Worm (Caenorhabditis elegans) whole organism, L2 larva: Measurements from ENCODE around the gene F47G9.4.

Experiments
- C34F6.9 ChIP-seq: fragments of 150-350 bp; optimal IDR thresholded peaks from 2 replicates; lab custom pipeline; 2014; ENCODE audit warnings: missing biosample characterization, missing genetic modification characterization
- F13H6.1 ChIP-seq: sonication (generic microtip); optimal IDR thresholded peaks from 2 replicates; lab custom pipeline; 2016; ENCODE audit warnings: missing genetic modification characterization, missing compliant biosample characterization
- R02D3.7 ChIP-seq: fragments of 150-350 bp; optimal IDR thresholded peaks from 2 replicates; lab custom pipeline; 2014; ENCODE audit warnings: missing biosample characterization, missing genetic modification characterization
- alr-1 ChIP-seq: fragments of 150-350 bp; optimal IDR thresholded peaks from 2 replicates; lab custom pipeline; 2014; ENCODE audit warnings: missing biosample characterization, missing genetic modification characterization
- aly-2 ChIP-seq: fragments of 150-350 bp; optimal IDR thresholded peaks from 2 replicates; lab custom pipeline; 2014; ENCODE audit warnings: missing biosample characterization, missing genetic modification characterization
- ama-1 ChIP-seq: fragments of 150-350 bp; optimal IDR thresholded peaks from 2 replicates; lab custom pipeline; 2018; ENCODE audit warnings: inconsistent platforms
- blmp-1 ChIP-seq: sonication (generic microtip); optimal IDR thresholded peaks from 2 replicates; lab custom pipeline; 2017; ENCODE audit warnings: missing genetic modification characterization, mild to moderate bottlenecking, missing compliant biosample characterization, antibody characterized with exemption, moderate library complexity; ENCODE audit not compliant: insufficient read depth
- ceh-16 ChIP-seq: fragments of 150-350 bp; optimal IDR thresholded peaks from 2 replicates; lab custom pipeline; 2014; ENCODE audit warnings: missing biosample characterization, missing genetic modification characterization
- ceh-82 ChIP-seq: fragments of 150-350 bp; optimal IDR thresholded peaks from 2 replicates; lab custom pipeline; 2014; ENCODE audit warnings: missing biosample characterization, missing genetic modification characterization
- crh-2 ChIP-seq: sonication (generic microtip); optimal IDR thresholded peaks from 2 replicates; lab custom pipeline; 2017; ENCODE audit warnings: missing biosample characterization, missing genetic modification characterization
- elt-3 ChIP-seq: sonication (generic microtip); optimal IDR thresholded peaks from 2 replicates; lab custom pipeline; 2017; ENCODE audit warnings: missing biosample characterization, missing genetic modification characterization
- fos-1 ChIP-seq: fragments of 150-350 bp; optimal IDR thresholded peaks from 2 replicates; lab custom pipeline; 2014; ENCODE audit warnings: missing biosample characterization, missing genetic modification characterization
- gmeb-1 ChIP-seq: fragments of 150-350 bp; optimal IDR thresholded peaks from 2 replicates; lab custom pipeline; 2014; ENCODE audit warnings: missing biosample characterization, missing genetic modification characterization
- lin-11 ChIP-seq: fragments of 150-350 bp; sonication (generic microtip); optimal IDR thresholded peaks from 2 replicates; lab custom pipeline; 2014; ENCODE audit warnings: missing biosample characterization, missing genetic modification characterization, inconsistent platforms, mixed read lengths
- lin-39 ChIP-seq: fragments of 150-350 bp; optimal IDR thresholded peaks from 2 replicates; lab custom pipeline; 2014; ENCODE audit warnings: missing biosample characterization, missing genetic modification reagents, missing genetic modification characterization
- lsy-2 ChIP-seq, 2 experiments: fragments of 150-350 bp in 1 of 2; sonication (generic microtip) in 1 of 2; optimal IDR thresholded peaks; 2 replicates each; lab custom pipeline; 2014 to 2017; ENCODE audit warnings: missing biosample characterization in 2 of 2, missing genetic modification characterization in 2 of 2
- mab-5 ChIP-seq: fragments of 150-350 bp; optimal IDR thresholded peaks from 2 replicates; lab custom pipeline; 2014; ENCODE audit warnings: missing biosample characterization, missing genetic modification characterization
- mbf-1 ChIP-seq: sonication (generic microtip); optimal IDR thresholded peaks from 2 replicates; lab custom pipeline; 2017; ENCODE audit warnings: missing biosample characterization, missing genetic modification characterization
- nhr-10 ChIP-seq: sonication (generic microtip); optimal IDR thresholded peaks from 2 replicates; lab custom pipeline; 2017; ENCODE audit warnings: missing biosample characterization, missing genetic modification characterization
- nhr-11 ChIP-seq: fragments of 150-350 bp; optimal IDR thresholded peaks from 2 replicates; lab custom pipeline; 2014; ENCODE audit warnings: missing biosample characterization, missing genetic modification characterization
- nhr-12 ChIP-seq: fragments of 150-350 bp; optimal IDR thresholded peaks from 2 replicates; lab custom pipeline; 2014; ENCODE audit warnings: missing biosample characterization, missing genetic modification characterization
- nhr-129 ChIP-seq: fragments of 150-350 bp; optimal IDR thresholded peaks from 2 replicates; lab custom pipeline; 2014; ENCODE audit warnings: missing biosample characterization, missing genetic modification characterization
- nhr-21 ChIP-seq: fragments of 150-350 bp; optimal IDR thresholded peaks from 2 replicates; lab custom pipeline; 2014; ENCODE audit warnings: missing biosample characterization, missing genetic modification characterization
- nhr-237 ChIP-seq: fragments of 150-350 bp; optimal IDR thresholded peaks from 2 replicates; lab custom pipeline; 2014; ENCODE audit warnings: missing biosample characterization, missing genetic modification characterization
- nhr-25 ChIP-seq: fragments of 150-350 bp; sonication (generic microtip); optimal IDR thresholded peaks from 3 replicates; lab custom pipeline; 2014; ENCODE audit warnings: missing biosample characterization, missing genetic modification characterization
- peb-1 ChIP-seq: fragments of 150-350 bp; optimal IDR thresholded peaks from 2 replicates; lab custom pipeline; 2014; ENCODE audit warnings: missing biosample characterization, missing genetic modification characterization
- skn-1 ChIP-seq: sonication (generic microtip); optimal IDR thresholded peaks from 2 replicates; lab custom pipeline; 2017; ENCODE audit warnings: missing biosample characterization, missing genetic modification characterization
- sma-3 ChIP-seq: sonication (generic microtip); optimal IDR thresholded peaks from 2 replicates; lab custom pipeline; 2016; ENCODE audit warnings: missing genetic modification reagents, missing genetic modification characterization, missing compliant biosample characterization
- sma-9 ChIP-seq, 2 experiments: fragments of 150-350 bp in 1 of 2; sonication (generic microtip) in 1 of 2; optimal IDR thresholded peaks; 2 replicates each; lab custom pipeline; 2014 to 2016; ENCODE audit warnings: missing genetic modification characterization in 2 of 2, mild to moderate bottlenecking in 1 of 2, missing biosample characterization in 1 of 2, missing compliant biosample characterization in 1 of 2, missing genetic modification reagents in 1 of 2, moderate library complexity in 1 of 2
- unc-39 ChIP-seq: fragments of 150-350 bp; optimal IDR thresholded peaks from 2 replicates; lab custom pipeline; 2014; ENCODE audit warnings: missing biosample characterization, missing genetic modification characterization
- unc-55 ChIP-seq: fragments of 150-350 bp; sonication (generic microtip); optimal IDR thresholded peaks from 3 replicates; lab custom pipeline; 2014; ENCODE audit warnings: missing biosample characterization, missing genetic modification reagents, missing genetic modification characterization
- unc-62 ChIP-seq: fragments of 150-350 bp; optimal IDR thresholded peaks from 2 replicates; lab custom pipeline; 2014; ENCODE audit warnings: missing biosample characterization, missing genetic modification reagents, missing genetic modification characterization
- zag-1 ChIP-seq: fragments of 150-350 bp; optimal IDR thresholded peaks from 2 replicates; lab custom pipeline; 2014; ENCODE audit warnings: missing biosample characterization, missing genetic modification characterization
- ztf-1 ChIP-seq: fragments of 200-800 bp; sonication (Bioruptor generic); conservative IDR thresholded peaks from 2 replicates; pipeline ENCODE4 v1.3.6; 2022; ENCODE audit warnings: missing genetic modification characterization, missing compliant biosample characterization
- ztf-4 ChIP-seq: fragments of 150-350 bp; optimal IDR thresholded peaks from 2 replicates; lab custom pipeline; 2014; ENCODE audit warnings: missing biosample characterization, missing genetic modification characterization

Gene F47G9.4

DNA sequence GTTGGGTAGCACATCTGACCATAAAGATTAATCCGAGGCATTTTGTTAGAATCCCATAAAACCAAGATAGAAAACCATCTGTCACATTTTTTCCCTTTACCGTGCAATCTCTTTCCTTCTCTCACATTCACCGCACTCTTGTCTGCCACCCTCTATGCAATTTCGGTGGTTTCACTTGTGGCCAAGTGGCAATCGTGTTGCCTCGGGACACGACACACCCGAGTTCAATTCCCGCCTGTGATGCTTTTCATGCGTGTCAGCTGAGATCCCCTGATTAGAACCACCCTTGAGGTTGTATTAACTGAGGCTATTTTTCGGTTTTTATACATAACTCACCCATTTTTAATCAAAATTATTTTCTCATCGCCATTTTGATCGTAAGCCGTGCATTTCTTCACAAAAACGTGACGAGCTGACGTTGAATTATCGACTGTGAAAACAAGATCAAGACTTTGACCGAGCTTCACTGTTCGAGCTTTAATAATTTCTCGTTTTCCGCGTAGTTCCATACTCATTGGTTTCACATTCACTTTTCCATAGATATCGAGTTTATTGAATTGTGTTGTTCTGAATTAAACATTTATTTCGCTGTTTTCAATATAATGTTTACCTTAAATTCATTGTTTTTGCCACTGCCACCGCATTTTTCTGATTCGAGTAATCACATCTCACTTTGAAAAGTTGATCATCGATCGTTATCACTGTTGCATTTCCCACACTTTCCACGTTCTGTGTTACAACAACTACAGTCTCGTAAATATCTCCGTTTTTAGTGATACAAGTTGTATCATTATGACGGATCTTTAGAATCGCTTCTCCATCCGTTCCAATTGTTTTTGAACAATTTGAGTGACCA lies 7.4 kb downstream of the F47G9.4 start (continued):
- TF ChIP-seq nhr-237 (tag; lab: Kevin White, UChicago): no peak
- no peak for TF ChIP-seq alr-1 (tag; lab: Kevin White, UChicago)
- no peak for TF ChIP-seq lin-39 (tag; lab: Kevin White, UChicago)
- TF ChIP-seq ztf-1 (GFP tag; lab: Robert Waterston, UW): 0 out of 2 replicates have a peak, but pooled peaks have one; percentile 72
- TF ChIP-seq nhr-129 (tag; lab: Kevin White, UChicago): peak; percentile 92
- peak; percentile 44 for TF ChIP-seq ceh-16 (tag; lab: Kevin White, UChicago)
- peak; percentile 78 for TF ChIP-seq nhr-11 (tag; lab: Kevin White, UChicago)
- TF ChIP-seq peb-1 (tag; lab: Kevin White, UChicago): no peak
- TF ChIP-seq elt-3 (tag; lab: Kevin White, UChicago): peak; percentile 23
- TF ChIP-seq unc-39 (tag; lab: Kevin White, UChicago): no peak
- peak; percentile 77 for TF ChIP-seq gmeb-1 (tag; lab: Kevin White, UChicago)
- TF ChIP-seq lsy-2 (tag; optimal IDR thresholded peaks at IDR 0.05; lab: Kevin White, UChicago): peak; percentile 62 to 67
- no peak for TF ChIP-seq aly-2
- no peak for TF ChIP-seq unc-55 (GFP tag; lab: Kevin White, UChicago)
- TF ChIP-seq ztf-4: peak; percentile 64
- TF ChIP-seq ama-1 (lab: Kevin White, UChicago): no peak

DNA sequence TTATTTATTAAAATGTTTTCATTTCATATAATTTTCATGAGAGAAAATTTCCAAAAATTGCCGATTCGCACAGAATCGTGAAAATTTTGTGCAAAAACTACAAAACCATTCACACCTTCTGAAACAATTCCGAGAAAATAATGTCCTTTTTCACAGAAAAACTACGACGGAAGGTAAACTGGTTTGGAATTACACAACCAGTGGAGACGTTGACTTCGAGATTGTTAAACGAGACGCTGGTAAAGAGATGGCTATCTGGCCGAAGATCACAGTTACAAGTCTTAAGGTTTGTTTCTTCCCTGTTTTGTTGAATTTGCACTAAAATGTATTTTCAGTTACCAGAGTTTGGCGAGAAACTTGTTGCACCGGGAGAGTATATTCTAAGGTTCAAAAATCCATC lies 8.7 kb downstream of the F47G9.4 start:
- TF ChIP-seq nhr-25 (peak; percentile 9), lsy-2 (tag; optimal IDR thresholded peaks at IDR 0.05; lab: Kevin White, UChicago) (no peak)

DNA sequence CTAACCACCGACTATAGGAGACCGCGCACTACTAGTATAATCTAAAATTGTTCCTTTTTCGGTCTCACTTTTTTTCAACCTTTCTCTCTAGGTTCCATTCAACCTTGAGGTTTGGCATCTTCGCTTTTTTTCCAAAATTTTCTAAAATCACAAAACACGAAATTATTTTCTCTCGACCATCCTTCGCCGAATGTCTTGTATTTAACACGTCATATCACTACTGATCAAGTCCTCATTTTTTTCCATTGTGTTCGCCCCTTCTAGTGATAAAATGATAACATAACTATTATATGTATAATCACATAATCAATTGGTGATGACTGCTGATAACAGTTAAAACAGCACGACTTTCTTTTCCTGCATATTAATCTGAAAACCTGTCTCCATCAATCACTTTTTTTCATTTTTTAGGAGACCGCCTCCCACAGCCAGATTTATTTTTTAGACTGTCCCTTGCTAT lies 10.6 kb downstream of the F47G9.4 start, which contains the start of gene T03F7.7:
Gene T03F7.7 (plus strand): TSS at position 410 of the 460 bp plus-strand sequence.
- TF ChIP-seq nhr-10 (tag; lab: Kevin White, UChicago) (no peak), nhr-21 (tag; lab: Kevin White, UChicago) (no peak), mab-5 (tag; lab: Kevin White, UChicago) (no peak), fos-1 (tag; lab: Kevin White, UChicago) (peak; percentile 97), zag-1 (tag; lab: Kevin White, UChicago) (no peak), blmp-1 (peak; percentile 55), gmeb-1 (tag; lab: Kevin White, UChicago) (no peak), mbf-1 (no peak), skn-1 (tag; lab: Kevin White, UChicago) (no peak), crh-2 (peak; percentile 36), nhr-12 (tag; lab: Kevin White, UChicago) (no peak), lin-11 (tag; lab: Kevin White, UChicago) (no peak), peb-1 (tag; lab: Kevin White, UChicago) (no peak), ama-1 (lab: Kevin White, UChicago) (no peak), sma-9 (GFP tag; optimal IDR thresholded peaks at IDR 0.05; lab: Kevin White, UChicago) (peak; percentile 32), sma-9 (tag; optimal IDR thresholded peaks at IDR 0.05; lab: Kevin White, UChicago) (no peak), sma-3 (GFP tag; lab: Kevin White, UChicago) (peak; percentile 61), nhr-25 (peak; percentile 55)

DNA sequence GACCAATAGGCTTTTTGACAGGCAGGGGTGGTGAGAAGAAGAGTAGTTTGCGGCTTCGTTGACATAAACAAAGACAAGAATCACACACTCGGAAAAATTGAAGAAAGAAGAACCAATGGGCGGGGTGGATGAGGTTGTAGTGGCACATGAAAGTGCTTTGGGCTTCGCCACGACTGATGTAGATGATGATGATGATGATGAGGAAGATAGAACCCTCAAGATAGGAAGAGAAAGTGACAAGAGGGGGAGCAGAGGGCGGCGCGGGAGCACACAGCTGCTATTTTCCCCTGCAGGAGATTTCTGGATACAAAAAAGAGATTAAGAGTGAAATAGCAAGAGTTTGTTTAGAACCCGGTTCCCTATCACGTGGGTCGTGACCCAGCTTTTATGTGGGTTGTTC lies 12.7 kb downstream of the F47G9.4 start:
- TF ChIP-seq ceh-82 (no peak), F13H6.1 (tag; lab: Kevin White, UChicago) (peak; percentile 80), zag-1 (tag; lab: Kevin White, UChicago) (peak; percentile 12), lsy-2 (tag; optimal IDR thresholded peaks at IDR 0.05; lab: Kevin White, UChicago) (peak in 1 of 2 experiments; percentile 22), lin-39 (tag; lab: Kevin White, UChicago) (no peak), nhr-237 (tag; lab: Kevin White, UChicago) (no peak), peb-1 (tag; lab: Kevin White, UChicago) (no peak), sma-9 (GFP tag; optimal IDR thresholded peaks at IDR 0.05; lab: Kevin White, UChicago) (peak; percentile 76), sma-9 (tag; optimal IDR thresholded peaks at IDR 0.05; lab: Kevin White, UChicago) (no peak), R02D3.7 (tag; lab: Kevin White, UChicago) (no peak), unc-55 (GFP tag; lab: Kevin White, UChicago) (no peak), C34F6.9 (tag; lab: Kevin White, UChicago) (peak; percentile 18), nhr-129 (tag; lab: Kevin White, UChicago) (peak; percentile 56), unc-62 (GFP tag; lab: Kevin White, UChicago) (no peak)
